Worm (Caenorhabditis elegans) whole organism, L3 larva: ENCODE measurements around the gene nra-1.

ENCODE experiments used
- R02D3.7 ChIP-seq: fragments of 150-350 bp; optimal IDR thresholded peaks from 2 replicates; lab custom pipeline; 2014; ENCODE audit warnings: missing biosample characterization, missing genetic modification characterization
- ama-1 ChIP-seq: fragments of 150-350 bp; optimal IDR thresholded peaks from 2 replicates; lab custom pipeline; 2018
- elt-1 ChIP-seq: fragments of 150-350 bp; optimal IDR thresholded peaks from 2 replicates; lab custom pipeline; 2014; ENCODE audit warnings: missing biosample characterization, missing genetic modification characterization
- elt-2 ChIP-seq: sonication (generic microtip); optimal IDR thresholded peaks from 2 replicates; lab custom pipeline; 2016; ENCODE audit warnings: missing genetic modification reagents, mild to moderate bottlenecking, missing genetic modification characterization, missing compliant biosample characterization
- hmg-11 ChIP-seq: sonication (generic microtip); optimal IDR thresholded peaks from 2 replicates; lab custom pipeline; 2016; ENCODE audit warnings: missing genetic modification characterization, missing compliant biosample characterization
- nhr-77 ChIP-seq: fragments of 150-350 bp; optimal IDR thresholded peaks from 2 replicates; lab custom pipeline; 2014; ENCODE audit warnings: missing biosample characterization, missing genetic modification characterization
- pqm-1 ChIP-seq: fragments of 150-350 bp; optimal IDR thresholded peaks from 2 replicates; lab custom pipeline; 2017; ENCODE audit warnings: missing biosample characterization, missing genetic modification characterization, inconsistent platforms
- unc-39 ChIP-seq: sonication (generic microtip); optimal IDR thresholded peaks from 4 replicates; lab custom pipeline; 2017; ENCODE audit warnings: missing biosample characterization, missing genetic modification characterization
- zag-1 ChIP-seq: fragments of 150-350 bp; optimal IDR thresholded peaks from 2 replicates; lab custom pipeline; 2014; ENCODE audit warnings: missing biosample characterization, missing genetic modification characterization

- TF ChIP-seq unc-39 (tag; lab: Kevin White, UChicago) (no peak), elt-2 (tag; lab: Kevin White, UChicago) (no peak), nhr-77 (tag; lab: Kevin White, UChicago) (no peak), zag-1 (tag; lab: Kevin White, UChicago) (no peak), elt-1 (tag; lab: Kevin White, UChicago) (no peak), pqm-1 (tag; lab: Kevin White, UChicago) (no peak), hmg-11 (tag; lab: Kevin White, UChicago) (no peak), R02D3.7 (tag; lab: Kevin White, UChicago) (no peak), ama-1 (lab: Kevin White, UChicago) (no peak)
Observed at ce11 chrIV:17268069-17268468, 15.9 kb downstream of the nra-1 start.
